Worm (Caenorhabditis elegans) whole organism, early embryonic: Measurements from ENCODE around the gene glb-22.

ENCODE experiments used
- B0310.2 ChIP-seq: sonication (generic microtip); optimal IDR thresholded peaks from 2 replicates; lab custom pipeline; 2016; ENCODE audit warnings: mild to moderate bottlenecking, missing genetic modification characterization, missing compliant biosample characterization
- aly-1 ChIP-seq: sonication (generic microtip); optimal IDR thresholded peaks from 2 replicates; lab custom pipeline; 2016; ENCODE audit warnings: missing genetic modification characterization, missing compliant biosample characterization
- ama-1 ChIP-seq: fragments of 150-350 bp; optimal IDR thresholded peaks from 2 replicates; lab custom pipeline; 2014
- ceh-13 ChIP-seq: fragments of 200-800 bp; sonication (Bioruptor generic); optimal IDR thresholded peaks from 2 replicates; lab custom pipeline; 2018; ENCODE audit warnings: mild to moderate bottlenecking, missing genetic modification characterization, missing compliant biosample characterization
- ets-7 ChIP-seq: sonication (generic microtip); optimal IDR thresholded peaks from 2 replicates; lab custom pipeline; 2016; ENCODE audit warnings: missing genotype, missing genetic modification characterization, missing compliant biosample characterization
- flt-1 ChIP-seq: fragments of 200-800 bp; sonication (Bioruptor generic); IDR thresholded peaks from 2 replicates; pipeline ENCODE4 v1.3.6; 2022; ENCODE audit warnings: missing genetic modification characterization, missing compliant biosample characterization
- hmbx-1 ChIP-seq: sonication (generic microtip); optimal IDR thresholded peaks from 2 replicates; lab custom pipeline; 2016; ENCODE audit warnings: mild to moderate bottlenecking, missing genetic modification characterization, missing compliant biosample characterization
- hmg-4 ChIP-seq: fragments of 200-800 bp; sonication (Bioruptor generic); optimal IDR thresholded peaks from 2 replicates; lab custom pipeline; 2018; ENCODE audit warnings: mild to moderate bottlenecking, missing genetic modification characterization, missing compliant biosample characterization
- sea-1 ChIP-seq: fragments of 200-800 bp; sonication (Bioruptor generic); conservative IDR thresholded peaks from 2 replicates; pipeline ENCODE4 v1.3.6; 2022; ENCODE audit warnings: missing genetic modification characterization, missing compliant biosample characterization
- tbx-37 ChIP-seq: fragments of 200-800 bp; sonication (Bioruptor generic); conservative IDR thresholded peaks from 2 replicates; pipeline ENCODE4 v1.3.6; 2022; ENCODE audit warnings: missing genetic modification reagents, missing genetic modification characterization, missing compliant biosample characterization

ce11 chrV:14609643-14610042 is 9.6 kb downstream of the glb-22 start, which contains the start of gene R11H6.4:
- TF ChIP-seq ama-1 (lab: Kevin White, UChicago) (no peak), hmbx-1 (no peak), flt-1 (no peak), ets-7 (tag; lab: Kevin White, UChicago) (no peak), aly-1 (tag; lab: Kevin White, UChicago) (no peak), tbx-37 (GFP tag; lab: Robert Waterston, UW) (no peak), sea-1 (GFP tag; lab: Robert Waterston, UW) (no peak), B0310.2 (tag; lab: Kevin White, UChicago) (no peak), hmg-4 (no peak), ceh-13 (GFP tag; lab: Kevin White, UChicago) (no peak)
